Fruit fly (Drosophila melanogaster): ENCODE measurements around the gene CG4995.

The CG4995 gene

dm6 chr2L:10303786-10304185, 18.5 kb upstream of the CG4995 start, which contains the start of gene nmd (continued):
- peak; percentile 53; the same call in 1 of the 2 replicates for TF ChIP-seq Bgb (GFP tag; IDR thresholded peaks at IDR 0.05; ENCODE audit: partially characterized antibody)
- no peak for TF ChIP-seq Ada2b (GFP tag; IDR thresholded peaks at IDR 0.05)
- TF ChIP-seq CG2712 (tag; optimal IDR thresholded peaks at IDR 0.05): peak; percentile 8
- peak; percentile 12; the same call in 1 of the 2 replicates for TF ChIP-seq tna (GFP tag; IDR thresholded peaks at IDR 0.05; ENCODE audit: partially characterized antibody)
- TF ChIP-seq danr (GFP tag; IDR thresholded peaks at IDR 0.05): no peak
- no peak for TF ChIP-seq Fer3 (tag; optimal IDR thresholded peaks at IDR 0.05)
- peak; percentile 33 for TF ChIP-seq CG2120 (GFP tag; optimal IDR thresholded peaks at IDR 0.05)
- TF ChIP-seq Elba2 (GFP tag; optimal IDR thresholded peaks at IDR 0.05): peak; percentile 64
- peak; percentile 3 for TF ChIP-seq CG10654 (GFP tag; optimal IDR thresholded peaks at IDR 0.05)
- TF ChIP-seq CG10431 (GFP tag; optimal IDR thresholded peaks at IDR 0.05): peak; percentile 91
- no peak for TF ChIP-seq Meics (GFP tag; optimal IDR thresholded peaks at IDR 0.05)
- TF ChIP-seq dmrt99B (tag; optimal IDR thresholded peaks at IDR 0.05): no peak
- TF ChIP-seq CG15601 (tag; optimal IDR thresholded peaks at IDR 0.05): peak; percentile 23
- 0 out of 3 replicates have a peak, but pooled peaks have one; percentile 9 for TF ChIP-seq ken (GFP tag; IDR thresholded peaks at IDR 0.05)
- peak; percentile 21 for TF ChIP-seq phol (tag; optimal IDR thresholded peaks at IDR 0.05)
- TF ChIP-seq btn (GFP tag; optimal IDR thresholded peaks at IDR 0.05): no peak
- TF ChIP-seq CG17186 (GFP tag; optimal IDR thresholded peaks at IDR 0.05): peak; percentile 7
- peak; percentile 48 for TF ChIP-seq Dek (tag; optimal IDR thresholded peaks at IDR 0.05)
- no peak for TF ChIP-seq CG2129 (GFP tag; IDR thresholded peaks at IDR 0.05; ENCODE audit: partially characterized antibody)
- TF ChIP-seq CG32532 (GFP tag; IDR thresholded peaks at IDR 0.05): no peak
- TF ChIP-seq CoRest (tag; optimal IDR thresholded peaks at IDR 0.05): peak; percentile 24
- TF ChIP-seq CG17829 (tag; optimal IDR thresholded peaks at IDR 0.05): peak; percentile 13
- no peak for TF ChIP-seq CG31388 (GFP tag; optimal IDR thresholded peaks at IDR 0.05)
- TF ChIP-seq CG13123 (GFP tag; optimal IDR thresholded peaks at IDR 0.05): no peak
- no peak for TF ChIP-seq crol (GFP tag; IDR thresholded peaks at IDR 0.05)
- no peak for TF ChIP-seq Oaz (GFP tag; IDR thresholded peaks at IDR 0.05)
- no peak for TF ChIP-seq prd (optimal IDR thresholded peaks at IDR 0.05)
- peak; percentile 4; the same call in 1 of the 3 replicates for TF ChIP-seq prd (GFP tag; IDR thresholded peaks at IDR 0.05)
- no peak for TF ChIP-seq Six4 (GFP tag; optimal IDR thresholded peaks at IDR 0.05)
- TF ChIP-seq pfk (GFP tag; optimal IDR thresholded peaks at IDR 0.05): peak; percentile 95
- peak; percentile 35; the same call in 1 of the 2 replicates for TF ChIP-seq E2f2 (GFP tag; IDR thresholded peaks at IDR 0.05)
- no peak for TF ChIP-seq Pdp1 (GFP tag; optimal IDR thresholded peaks at IDR 0.05)
- peak; percentile 50; the same call in 1 of the 3 replicates for TF ChIP-seq CG16813 (GFP tag; IDR thresholded peaks at IDR 0.05; ENCODE audit: partially characterized antibody)
- TF ChIP-seq CG14667 (GFP tag; IDR thresholded peaks at IDR 0.05): no peak
- TF ChIP-seq CG9932 (GFP tag; IDR thresholded peaks at IDR 0.05): no peak; the same call in 1 of the 2 replicates
- peak; percentile 31 for TF ChIP-seq Nf-YC (tag; optimal IDR thresholded peaks at IDR 0.05)
- no peak for TF ChIP-seq CG5180 (GFP tag; optimal IDR thresholded peaks at IDR 0.05)
- peak; percentile 12 for TF ChIP-seq Chrac-16 (GFP tag; optimal IDR thresholded peaks at IDR 0.05)
- TF ChIP-seq CG1603 (tag; optimal IDR thresholded peaks at IDR 0.05): peak; percentile 63
- peak; percentile 9 for TF ChIP-seq maf-S (GFP tag; optimal IDR thresholded peaks at IDR 0.05)
- peak; percentile 41 for TF ChIP-seq BEAF-32 (GFP tag; optimal IDR thresholded peaks at IDR 0.05)
- no peak for TF ChIP-seq CG7745 (tag; optimal IDR thresholded peaks at IDR 0.05)
- TF ChIP-seq grau (tag; optimal IDR thresholded peaks at IDR 0.05): peak; percentile 6
- no peak for TF ChIP-seq tgo (GFP tag; IDR thresholded peaks at IDR 0.05)
- no peak for TF ChIP-seq D19A (tag; optimal IDR thresholded peaks at IDR 0.05)
- no peak for TF ChIP-seq Hmx (GFP tag; optimal IDR thresholded peaks at IDR 0.05)
- no peak for TF ChIP-seq CG7556 (GFP tag; optimal IDR thresholded peaks at IDR 0.05)
- TF ChIP-seq pzg (GFP tag; optimal IDR thresholded peaks at IDR 0.05): peak; percentile 80
- TF ChIP-seq kni (GFP tag; optimal IDR thresholded peaks at IDR 0.05): no peak
- TF ChIP-seq ash1 (GFP tag; optimal IDR thresholded peaks at IDR 0.05): no peak
